Fruit fly (Drosophila melanogaster) whole organism, embryonic: ENCODE measurements around the gene Sirup.

Experiments
- ATbp ChIP-seq: fragments of 200-800 bp; sonication (Bioruptor generic); optimal IDR thresholded peaks from 2 replicates; lab custom pipeline; 2017; ENCODE audit warnings: missing biosample characterization, mild to moderate bottlenecking, missing genetic modification characterization, missing genetic modification reagents
- Atf6 ChIP-seq: fragments of 200-800 bp; sonication (Bioruptor generic); IDR thresholded peaks from 2 replicates; pipeline ENCODE4 v1.3.6; 2022; ENCODE audit warnings: missing biosample characterization, missing genetic modification characterization
- Blimp-1 ChIP-seq: fragments of 200-800 bp; sonication (Bioruptor generic); optimal IDR thresholded peaks from 3 replicates; lab custom pipeline; 2018; ENCODE audit warnings: missing biosample characterization, missing genetic modification characterization, mild to moderate bottlenecking, moderate library complexity, missing genetic modification reagents
- CG10274 ChIP-seq: fragments of 200-800 bp; sonication (Bioruptor generic); optimal IDR thresholded peaks from 3 replicates; lab custom pipeline; 2017; ENCODE audit warnings: missing biosample characterization, mild to moderate bottlenecking, missing genetic modification characterization
- CG11085 ChIP-seq: fragments of 200-800 bp; sonication (Bioruptor generic); IDR thresholded peaks from 2 replicates; pipeline ENCODE4 v1.3.6; 2022; ENCODE audit warnings: missing biosample characterization, missing genetic modification characterization
- CG11456 ChIP-seq: fragments of 200-800 bp; sonication (Bioruptor generic); IDR thresholded peaks from 3 replicates; pipeline ENCODE4 v1.3.6; 2022; ENCODE audit warnings: missing biosample characterization, missing genetic modification characterization
- CG11696 ChIP-seq: fragments of 200-800 bp; sonication (Bioruptor generic); IDR thresholded peaks from 2 replicates; pipeline ENCODE4 v1.3.6; 2022; ENCODE audit warnings: missing biosample characterization, missing genetic modification characterization
- CG1233 ChIP-seq: fragments of 200-800 bp; sonication (Bioruptor generic); optimal IDR thresholded peaks from 4 replicates; lab custom pipeline; 2018; ENCODE audit warnings: missing biosample characterization, mild to moderate bottlenecking, missing genetic modification characterization
- CG13296 ChIP-seq: fragments of 200-800 bp; sonication (Bioruptor generic); optimal IDR thresholded peaks from 3 replicates; lab custom pipeline; 2018; ENCODE audit warnings: missing biosample characterization, mild to moderate bottlenecking, missing genetic modification characterization
- CG15011 ChIP-seq: fragments of 200-800 bp; sonication (Bioruptor generic); optimal IDR thresholded peaks from 3 replicates; lab custom pipeline; 2018; ENCODE audit warnings: missing biosample characterization, mild to moderate bottlenecking, missing genetic modification characterization
- CG17361 ChIP-seq: fragments of 200-800 bp; sonication (Bioruptor generic); IDR thresholded peaks from 3 replicates; pipeline ENCODE4 v1.3.6; 2022; ENCODE audit warnings: missing biosample characterization, missing genetic modification characterization
- CG17829 ChIP-seq: fragments of 200-800 bp; optimal IDR thresholded peaks from 2 replicates; lab custom pipeline; 2019; ENCODE audit warnings: missing biosample characterization, mild to moderate bottlenecking, missing genetic modification characterization, moderate library complexity
- CG2129 ChIP-seq: fragments of 200-800 bp; sonication (Bioruptor generic); IDR thresholded peaks from 2 replicates; pipeline ENCODE4 v1.3.6; 2022; ENCODE audit warnings: missing biosample characterization, missing genetic modification characterization; ENCODE audit not compliant: partially characterized antibody
- CG31365 ChIP-seq: fragments of 200-800 bp; sonication (Bioruptor generic); optimal IDR thresholded peaks from 2 replicates; lab custom pipeline; 2018; ENCODE audit warnings: missing biosample characterization, mild to moderate bottlenecking, missing genetic modification characterization
- CG3281 ChIP-seq: fragments of 200-800 bp; sonication (Bioruptor generic); optimal IDR thresholded peaks from 3 replicates; lab custom pipeline; 2017; ENCODE audit warnings: missing biosample characterization, mild to moderate bottlenecking, missing genetic modification characterization
- CG6683 ChIP-seq: fragments of 200-800 bp; sonication (Bioruptor generic); optimal IDR thresholded peaks from 2 replicates; lab custom pipeline; 2017; ENCODE audit warnings: missing biosample characterization, mild to moderate bottlenecking, missing genetic modification characterization, missing genetic modification reagents
- CG6791 ChIP-seq: fragments of 200-800 bp; sonication (Bioruptor generic); IDR thresholded peaks from 3 replicates; pipeline ENCODE4 v1.3.6; 2022; ENCODE audit warnings: missing biosample characterization, missing genetic modification characterization; ENCODE audit not compliant: partially characterized antibody
- CG6813 ChIP-seq: fragments of 200-800 bp; sonication (Bioruptor generic); optimal IDR thresholded peaks from 2 replicates; lab custom pipeline; 2017; ENCODE audit warnings: missing biosample characterization, missing genetic modification characterization, mild to moderate bottlenecking, moderate library complexity, missing genetic modification reagents
- CG7839 ChIP-seq: fragments of 200-800 bp; sonication (Bioruptor generic); optimal IDR thresholded peaks from 3 replicates; lab custom pipeline; 2018; ENCODE audit warnings: missing biosample characterization, mild to moderate bottlenecking, missing genetic modification characterization, moderate library complexity
- CG8924 ChIP-seq: fragments of 200-800 bp; optimal IDR thresholded peaks from 3 replicates; lab custom pipeline; 2019; ENCODE audit warnings: missing biosample characterization, mild to moderate bottlenecking, missing genetic modification characterization, moderate library complexity
- CG9727 ChIP-seq: fragments of 200-800 bp; sonication (Bioruptor generic); optimal IDR thresholded peaks from 3 replicates; lab custom pipeline; 2017; ENCODE audit warnings: missing biosample characterization, mild to moderate bottlenecking, missing genetic modification characterization
- CoRest ChIP-seq: fragments of 200-800 bp; sonication (Bioruptor generic); optimal IDR thresholded peaks from 3 replicates; lab custom pipeline; 2018; ENCODE audit warnings: missing biosample characterization, mild to moderate bottlenecking, missing genetic modification characterization, moderate library complexity
- D19B ChIP-seq: fragments of 200-800 bp; sonication (Bioruptor generic); optimal IDR thresholded peaks from 2 replicates; lab custom pipeline; 2017; ENCODE audit warnings: missing biosample characterization, mild to moderate bottlenecking, missing genetic modification characterization
- Dbx ChIP-seq: fragments of 200-800 bp; sonication (Bioruptor generic); IDR thresholded peaks from 3 replicates; pipeline ENCODE4 v1.3.6; 2022; ENCODE audit warnings: missing biosample characterization, missing genetic modification characterization
- Eip74EF ChIP-seq, 2 experiments: fragments of 200-800 bp in 1 of 2; fragments of >200 bp in 1 of 2; sonication (Bioruptor generic) in 1 of 2; optimal IDR thresholded peaks; 2 replicates each; lab custom pipeline; 2017 to 2019; ENCODE audit warnings: missing biosample characterization in 2 of 2, missing genetic modification characterization in 2 of 2, mild to moderate bottlenecking in 1 of 2, moderate library complexity in 1 of 2
- Fer2 ChIP-seq: fragments of 200-800 bp; sonication (Bioruptor generic); optimal IDR thresholded peaks from 2 replicates; lab custom pipeline; 2018; ENCODE audit warnings: missing biosample characterization, mild to moderate bottlenecking, missing genetic modification characterization, moderate library complexity
- Fer3 ChIP-seq: fragments of 200-800 bp; sonication (Bioruptor generic); optimal IDR thresholded peaks from 2 replicates; lab custom pipeline; 2018; ENCODE audit warnings: missing biosample characterization, mild to moderate bottlenecking, missing genetic modification characterization, moderate library complexity
- HLHmδ ChIP-seq: fragments of 200-800 bp; sonication (Bioruptor generic); optimal IDR thresholded peaks from 2 replicates; lab custom pipeline; 2018; ENCODE audit warnings: missing biosample characterization, mild to moderate bottlenecking, missing genetic modification characterization, moderate library complexity
- Hr51 ChIP-seq, 2 experiments: fragments of 200-800 bp; sonication (Bioruptor generic); optimal IDR thresholded peaks; 2 replicates in 1 of 2; 3 replicates in 1 of 2; lab custom pipeline; 2016 to 2018; ENCODE audit warnings: missing biosample characterization in 2 of 2, missing genetic modification characterization in 2 of 2, mild to moderate bottlenecking in 1 of 2, moderate library complexity in 1 of 2
- MTF-1 ChIP-seq: fragments of 200-800 bp; sonication (Bioruptor generic); optimal IDR thresholded peaks from 2 replicates; lab custom pipeline; 2018; ENCODE audit warnings: missing biosample characterization, mild to moderate bottlenecking, missing genetic modification characterization, borderline replicate concordance
- Max ChIP-seq: fragments of 200-800 bp; sonication (Bioruptor generic); optimal IDR thresholded peaks from 2 replicates; lab custom pipeline; 2016; ENCODE audit warnings: missing biosample characterization, mild to moderate bottlenecking, missing genetic modification characterization
- NFAT ChIP-seq: fragments of 200-800 bp; sonication (Bioruptor generic); IDR thresholded peaks from 2 replicates; pipeline ENCODE4 v1.3.6; 2022; ENCODE audit warnings: missing biosample characterization, missing genetic modification characterization
- Opbp ChIP-seq: fragments of 200-800 bp; sonication (Bioruptor generic); IDR thresholded peaks from 3 replicates; pipeline ENCODE4 v1.3.6; 2022; ENCODE audit warnings: missing biosample characterization, missing genetic modification characterization; ENCODE audit not compliant: partially characterized antibody
- ci ChIP-seq: fragments of 200-800 bp; sonication (Bioruptor generic); IDR thresholded peaks from 3 replicates; pipeline ENCODE4 v1.3.6; 2022; ENCODE audit warnings: missing biosample characterization, missing genetic modification characterization
- croc ChIP-seq: fragments of 200-800 bp; sonication (Bioruptor generic); conservative IDR thresholded peaks from 3 replicates; pipeline ENCODE4 v1.3.6; 2022; ENCODE audit warnings: missing biosample characterization, missing genetic modification characterization
- dmrt99B ChIP-seq: fragments of 200-800 bp; sonication (Bioruptor generic); optimal IDR thresholded peaks from 2 replicates; lab custom pipeline; 2018; ENCODE audit warnings: missing biosample characterization, mild to moderate bottlenecking, missing genetic modification characterization, moderate library complexity
- exex ChIP-seq: fragments of 200-800 bp; sonication (Bioruptor generic); optimal IDR thresholded peaks from 4 replicates; lab custom pipeline; 2018; ENCODE audit warnings: missing biosample characterization, mild to moderate bottlenecking, missing genetic modification characterization, moderate library complexity
- grau ChIP-seq: fragments of 200-800 bp; optimal IDR thresholded peaks from 3 replicates; lab custom pipeline; 2019; ENCODE audit warnings: missing biosample characterization, mild to moderate bottlenecking, missing genetic modification characterization, moderate library complexity
- insv ChIP-seq, 2 experiments: fragments of 200-800 bp; sonication (Bioruptor generic); optimal IDR thresholded peaks; 3 replicates each; lab custom pipeline; 2016 to 2018; ENCODE audit warnings: missing biosample characterization in 2 of 2, missing genetic modification characterization in 2 of 2
- lbe ChIP-seq: fragments of 200-800 bp; sonication (Bioruptor generic); optimal IDR thresholded peaks from 2 replicates; lab custom pipeline; 2016; ENCODE audit warnings: missing biosample characterization, mild to moderate bottlenecking, missing genetic modification characterization
- mirr ChIP-seq: fragments of 200-800 bp; sonication (Bioruptor generic); optimal IDR thresholded peaks from 3 replicates; lab custom pipeline; 2018; ENCODE audit warnings: missing biosample characterization, mild to moderate bottlenecking, missing genetic modification characterization
- schlank ChIP-seq: fragments of 200-800 bp; sonication (Bioruptor generic); optimal IDR thresholded peaks from 2 replicates; lab custom pipeline; 2018; ENCODE audit warnings: missing biosample characterization, mild to moderate bottlenecking, missing genetic modification characterization
- sob ChIP-seq: fragments of 200-800 bp; sonication (Bioruptor generic); IDR thresholded peaks from 2 replicates; pipeline ENCODE4 v1.3.6; 2022; ENCODE audit warnings: missing biosample characterization, missing genetic modification characterization
- stwl ChIP-seq: fragments of 200-800 bp; sonication (Bioruptor generic); optimal IDR thresholded peaks from 3 replicates; lab custom pipeline; 2018; ENCODE audit warnings: missing biosample characterization, mild to moderate bottlenecking, missing genetic modification characterization, moderate library complexity
- sug ChIP-seq: fragments of 200-800 bp; optimal IDR thresholded peaks from 2 replicates; lab custom pipeline; 2019; ENCODE audit warnings: missing biosample characterization, mild to moderate bottlenecking, missing genetic modification characterization, moderate library complexity
- tio ChIP-seq: fragments of 200-800 bp; sonication (Bioruptor generic); optimal IDR thresholded peaks from 2 replicates; lab custom pipeline; 2017; ENCODE audit warnings: missing biosample characterization, missing genetic modification characterization, inconsistent platforms

Gene Sirup

dm6 chr2L:7960581-7961530, 37.8 kb upstream of the Sirup start (continued):
- TF ChIP-seq CG11085 (GFP tag; lab: Robert Waterston, UW) (peak; percentile 50; the same call in 1 of the 2 replicates), CG7839 (tag; lab: Kevin White, UChicago) (peak; percentile 4), ci (GFP tag; lab: Robert Waterston, UW) (0 out of 3 replicates have a peak, but pooled peaks have one; percentile 21), CG6683 (GFP tag; lab: Kevin White, UChicago) (peak; percentile 52), Max (peak; percentile 43), CG6813 (GFP tag; lab: Kevin White, UChicago) (peak; percentile 79), Atf6 (peak; percentile 55), CG2129 (no peak), lbe (peak; percentile 46), CG17829 (tag; lab: Kevin White, UChicago) (no peak), CoRest (no peak), sug (tag; lab: Kevin White, UChicago) (peak; percentile 56), ATbp (GFP tag; lab: Kevin White, UChicago) (peak; percentile 72), Hr51 (GFP tag; optimal IDR thresholded peaks at IDR 0.05; lab: Kevin White, UChicago) (peak in 1 of 2 experiments; percentile 3), Eip74EF (GFP tag; optimal IDR thresholded peaks at IDR 0.05; lab: Kevin White, UChicago) (peak in 1 of 2 experiments; percentile 27), exex (tag; lab: Kevin White, UChicago) (peak; percentile 79), Fer2 (peak; percentile 48), tio (GFP tag; lab: Kevin White, UChicago) (peak; percentile 6), CG10274 (GFP tag; lab: Kevin White, UChicago) (peak; percentile 4), CG9727 (GFP tag; lab: Kevin White, UChicago) (peak; percentile 67), croc (GFP tag; lab: Robert Waterston, UW) (no peak), CG17361 (GFP tag; lab: Robert Waterston, UW) (peak; percentile 38; the same call in 2 of the 3 replicates), schlank (tag; lab: Kevin White, UChicago) (peak; percentile 5), CG3281 (GFP tag; lab: Kevin White, UChicago) (peak; percentile 84), stwl (tag; lab: Kevin White, UChicago) (no peak), CG11456 (GFP tag; lab: Robert Waterston, UW) (peak; percentile 53; the same call in 1 of the 3 replicates), CG6791 (GFP tag; lab: Robert Waterston, UW) (no peak), grau (tag; lab: Kevin White, UChicago) (no peak), CG13296 (GFP tag; lab: Kevin White, UChicago) (peak; percentile 68), D19B (GFP tag; lab: Kevin White, UChicago) (peak; percentile 35), Opbp (GFP tag; lab: Robert Waterston, UW) (no peak), CG15011 (GFP tag; lab: Kevin White, UChicago) (peak; percentile 75), MTF-1 (peak; percentile 47), Dbx (0 out of 3 replicates have a peak, but pooled peaks have one; percentile 12), CG11696 (GFP tag; lab: Robert Waterston, UW) (0 out of 2 replicates have a peak, but pooled peaks have one; percentile 41), Fer3 (tag; lab: Kevin White, UChicago) (peak; percentile 67), CG31365 (tag; lab: Kevin White, UChicago) (peak; percentile 27), CG1233 (GFP tag; lab: Kevin White, UChicago) (peak; percentile 70), NFAT (GFP tag; lab: Robert Waterston, UW) (peak; percentile 63), sob (peak; percentile 69), CG8924 (tag; lab: Kevin White, UChicago) (peak; percentile 11), HLHmδ (no peak), Blimp-1 (GFP tag; lab: Kevin White, UChicago) (peak; percentile 34), dmrt99B (peak; percentile 14), mirr (GFP tag; lab: Kevin White, UChicago) (peak; percentile 83), insv (GFP tag; optimal IDR thresholded peaks at IDR 0.05; lab: Kevin White, UChicago) (no peak)
